Fruit fly (Drosophila melanogaster) whole organism, embryonic: ENCODE data around the gene CG43147.

Source experiments
- Bteb2 ChIP-seq: fragments of 200-800 bp; sonication (Bioruptor generic); optimal IDR thresholded peaks from 2 replicates; lab custom pipeline; 2016; ENCODE audit warnings: missing biosample characterization, missing genetic modification characterization
- CG11456 ChIP-seq: fragments of 200-800 bp; sonication (Bioruptor generic); IDR thresholded peaks from 3 replicates; pipeline ENCODE4 v1.3.6; 2022; ENCODE audit warnings: missing biosample characterization, missing genetic modification characterization
- btn ChIP-seq: fragments of 200-800 bp; sonication (Bioruptor generic); optimal IDR thresholded peaks from 2 replicates; lab custom pipeline; 2016; ENCODE audit warnings: missing biosample characterization, missing genetic modification characterization
- fd102C ChIP-seq: fragments of 200-800 bp; sonication (Bioruptor generic); optimal IDR thresholded peaks from 2 replicates; lab custom pipeline; 2018; ENCODE audit warnings: missing biosample characterization, mild to moderate bottlenecking, missing genetic modification characterization, moderate library complexity

dm6 chr3L:13282039-13282438, 17.9 kb downstream of the CG43147 start:
- TF ChIP-seq Bteb2 (GFP tag; lab: Kevin White, UChicago) (no peak), fd102C (GFP tag; lab: Kevin White, UChicago) (no peak), CG11456 (no peak), btn (GFP tag; lab: Kevin White, UChicago) (no peak)
